Worm (Caenorhabditis elegans): Measurements from ENCODE around the gene srh-135.
A peak's percentile ranks its signal among the peaks of the same experiment; 100 is the strongest.

The srh-135 gene

ce11 chrII:10198486-10198885, 28.4 kb downstream of the srh-135 start:
- peak; percentile 91 for TF ChIP-seq aha-1 (tag)
- TF ChIP-seq zip-2 (tag; optimal IDR thresholded peaks at IDR 0.05), result no peak

- peak; percentile 57; the same call in 1 of the 2 replicates for TF ChIP-seq Y48G9A.11 (GFP tag; IDR thresholded peaks at IDR 0.05)
- no peak for TF ChIP-seq fos-1 (tag; optimal IDR thresholded peaks at IDR 0.05)
- no peak for TF ChIP-seq Y105C5A.15 (GFP tag; IDR thresholded peaks at IDR 0.05)
- TF ChIP-seq dve-1 (tag; optimal IDR thresholded peaks at IDR 0.05; ENCODE audit: insufficient read depth), result no peak
- TF ChIP-seq daf-19 (GFP tag; conservative IDR thresholded peaks at IDR 0.05), result no peak
- no peak for TF ChIP-seq nhr-42 (GFP tag; IDR thresholded peaks at IDR 0.05)
- no peak for TF ChIP-seq aly-2 (tag; optimal IDR thresholded peaks at IDR 0.05)
- TF ChIP-seq tag-97 (GFP tag; IDR thresholded peaks at IDR 0.05), result no peak
- peak; percentile 71; the same call in 1 of the 2 replicates for TF ChIP-seq ceh-44 (GFP tag; IDR thresholded peaks at IDR 0.05)
- peak; percentile 93 for TF ChIP-seq lin-38 (GFP tag; IDR thresholded peaks at IDR 0.05)
- TF ChIP-seq T26A8.4 (GFP tag; IDR thresholded peaks at IDR 0.05), result no peak
- no peak for TF ChIP-seq nhr-41 (GFP tag; IDR thresholded peaks at IDR 0.05)
- no peak for TF ChIP-seq snpc-4 (tag; optimal IDR thresholded peaks at IDR 0.05)
- TF ChIP-seq snpc-1.2 (GFP tag; IDR thresholded peaks at IDR 0.05), result no peak
- TF ChIP-seq sdz-12 (GFP tag; optimal IDR thresholded peaks at IDR 0.05), result no peak
- no peak for TF ChIP-seq Y5F2A.4 (GFP tag; optimal IDR thresholded peaks at IDR 0.05)
- TF ChIP-seq ZK546.5 (tag; optimal IDR thresholded peaks at IDR 0.05), result no peak
- TF ChIP-seq madf-9 (GFP tag; conservative IDR thresholded peaks at IDR 0.05), result no peak
- TF ChIP-seq zfp-2 (tag; optimal IDR thresholded peaks at IDR 0.05), result no peak
- TF ChIP-seq mdt-29 (GFP tag; IDR thresholded peaks at IDR 0.05), result no peak
- no peak for TF ChIP-seq nhr-10 (tag; optimal IDR thresholded peaks at IDR 0.05)
- TF ChIP-seq dmd-6 (GFP tag; IDR thresholded peaks at IDR 0.05), result no peak
- no peak for TF ChIP-seq ceh-62 (tag; optimal IDR thresholded peaks at IDR 0.05)
- no peak; the same call in 1 of the 2 replicates for TF ChIP-seq vab-7 (GFP tag; IDR thresholded peaks at IDR 0.05)
- peak; percentile 71 for TF ChIP-seq nhr-28 (tag; optimal IDR thresholded peaks at IDR 0.05)
- TF ChIP-seq nhr-25 (tag; optimal IDR thresholded peaks at IDR 0.05; ENCODE audit: borderline replicate concordance, insufficient read depth), result no peak
- TF ChIP-seq Y75B8A.6 (GFP tag; IDR thresholded peaks at IDR 0.05), result no peak
- no peak for TF ChIP-seq F44E2.7 (GFP tag; IDR thresholded peaks at IDR 0.05)
- TF ChIP-seq unc-130 (GFP tag; optimal IDR thresholded peaks at IDR 0.05), result peak; percentile 94
- TF ChIP-seq zip-11 (GFP tag; IDR thresholded peaks at IDR 0.05), result no peak
- no peak for TF ChIP-seq lin-29 (GFP tag; IDR thresholded peaks at IDR 0.05)
- no peak for TF ChIP-seq daf-12 (tag; optimal IDR thresholded peaks at IDR 0.05)
- no peak for TF ChIP-seq F26F4.8 (GFP tag; conservative IDR thresholded peaks at IDR 0.05)
- TF ChIP-seq hlh-11 (tag; optimal IDR thresholded peaks at IDR 0.05), result no peak
- no peak for TF ChIP-seq ztf-7 (tag; optimal IDR thresholded peaks at IDR 0.05)
- TF ChIP-seq ZK337.2 (GFP tag; IDR thresholded peaks at IDR 0.05), result no peak
- TF ChIP-seq lin-13 (GFP tag; optimal IDR thresholded peaks at IDR 0.05), result peak; percentile 73
- TF ChIP-seq arid-1 (GFP tag; conservative IDR thresholded peaks at IDR 0.05), result no peak
- TF ChIP-seq zag-1 (tag; optimal IDR thresholded peaks at IDR 0.05), result no peak
- TF ChIP-seq madf-5 (GFP tag; IDR thresholded peaks at IDR 0.05), result no peak
- TF ChIP-seq mxl-2 (GFP tag; conservative IDR thresholded peaks at IDR 0.05), result no peak
- TF ChIP-seq mep-1 (tag; optimal IDR thresholded peaks at IDR 0.05), result no peak
- TF ChIP-seq hif-1 (tag; optimal IDR thresholded peaks at IDR 0.05), result peak in 1 of 2 experiments; percentile 70
- TF ChIP-seq hmg-1.1 (GFP tag; IDR thresholded peaks at IDR 0.05), result no peak; the same call in 1 of the 2 replicates
- peak; percentile 83 for TF ChIP-seq dpl-1 (GFP tag; optimal IDR thresholded peaks at IDR 0.05)
- no peak for TF ChIP-seq set-16 (GFP tag; IDR thresholded peaks at IDR 0.05)
- TF ChIP-seq aha-1 (tag), result peak; percentile 74
- no peak for TF ChIP-seq lir-3 (tag; optimal IDR thresholded peaks at IDR 0.05)
- no peak for TF ChIP-seq zip-2 (tag; optimal IDR thresholded peaks at IDR 0.05)
These were observed 29.7 kb downstream of the srh-135 start, which contains the start of gene R05H5.3 for ce11 chrII:10197091-10197675. TSS of gene R05H5.3 (plus strand) at chrII:10197625.

Data from whole organism, L4 larva.